Fruit fly (Drosophila melanogaster) whole organism, larva: ENCODE results near the gene CG15543.

Experiments used
- noc ChIP-seq: fragments of 200-800 bp; sonication (Bioruptor generic); optimal IDR thresholded peaks from 3 replicates; lab custom pipeline; 2019; ENCODE audit warnings: missing biosample characterization, mild to moderate bottlenecking, missing genetic modification characterization, moderate library complexity

The CG15543 gene

DNA sequence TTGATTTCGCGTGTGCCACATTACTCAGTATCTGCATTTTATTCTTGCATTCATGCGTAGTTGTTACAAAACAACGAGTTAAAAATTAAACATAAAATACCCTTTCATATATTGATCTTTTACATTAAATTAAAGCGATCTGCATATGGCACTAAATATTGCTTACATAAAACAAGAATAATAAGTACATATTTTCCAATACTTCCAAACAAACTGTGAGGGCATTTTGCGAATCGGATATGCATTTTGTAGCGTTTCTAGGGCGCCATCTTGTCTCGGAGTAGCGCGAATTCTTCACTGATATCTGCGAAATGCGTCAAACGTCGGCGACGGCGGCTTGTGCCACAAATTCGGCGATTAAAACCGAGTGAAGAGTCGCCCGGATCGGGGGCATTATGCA, 1.3 kb upstream of the CG15543 start:
- no peak for TF ChIP-seq noc

DNA sequence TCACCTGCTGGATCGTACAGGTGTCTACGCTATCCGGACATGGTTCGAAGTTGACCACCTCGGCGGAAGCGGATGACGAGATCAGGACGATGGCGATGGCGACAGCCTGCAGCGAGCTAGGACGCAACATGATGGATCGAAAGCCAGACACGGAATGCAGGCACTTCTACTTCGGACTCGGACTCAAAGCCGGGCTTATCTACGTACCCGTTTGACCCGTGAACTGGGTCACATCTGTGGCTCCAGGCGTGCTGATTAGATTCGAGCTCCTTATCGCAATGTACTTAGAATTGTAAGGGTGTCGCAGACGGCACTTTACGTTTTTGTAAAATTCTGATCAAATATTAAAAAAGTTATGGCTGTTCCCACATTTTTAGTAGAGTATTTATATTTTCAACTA, 2.4 kb downstream of the CG15543 start, which contains the start of gene Npc2g:
Gene Npc2g, minus strand, starts transcription at position 160 of the 400 bp plus-strand sequence.
- peak; percentile 46 for TF ChIP-seq noc

DNA sequence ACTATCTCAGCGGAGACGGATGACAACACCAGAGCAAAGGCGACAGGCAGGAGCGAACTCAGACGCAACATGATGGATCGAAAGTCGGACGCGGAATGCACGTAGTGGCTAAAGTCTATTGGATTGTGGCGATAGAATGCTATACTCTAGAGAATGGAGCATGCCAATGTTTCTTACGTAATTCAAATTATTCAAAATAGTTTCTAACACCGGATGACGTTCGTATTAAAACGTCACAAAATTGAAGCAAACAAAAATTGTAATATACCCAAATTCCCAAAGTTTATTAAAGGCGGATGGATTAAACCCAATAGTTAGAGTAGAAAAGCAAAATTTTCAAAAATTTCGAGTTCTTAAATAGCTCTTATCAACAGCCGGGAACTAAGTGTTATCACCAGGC, 3.5 kb downstream of the CG15543 start, which contains the start of gene Npc2h:
Gene Npc2h, minus strand, starts transcription at position 101 of the 400 bp plus-strand sequence.
- no peak for TF ChIP-seq noc

DNA sequence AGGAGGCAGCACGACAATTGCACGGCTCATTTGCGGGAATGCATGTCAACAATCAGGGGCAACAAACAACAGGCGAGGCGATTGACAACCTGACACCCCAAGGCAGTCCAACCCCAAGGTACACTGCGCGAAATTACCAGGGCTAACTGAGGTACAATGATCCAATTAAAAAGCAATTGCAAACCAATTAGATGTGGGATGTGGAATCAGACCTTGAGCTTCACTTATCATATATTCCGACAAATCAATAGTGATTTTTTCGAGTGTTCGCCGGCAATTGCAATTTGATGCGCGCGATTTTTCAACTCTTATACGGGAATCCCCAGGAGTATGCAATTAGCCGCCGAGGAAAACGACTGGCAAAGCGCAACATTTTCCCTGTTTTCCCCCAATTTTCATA, 4.4 kb downstream of the CG15543 start:
- no peak for TF ChIP-seq noc

dm6 chr3R:30750898-30751297, 8.2 kb downstream of the CG15543 start:
- no peak for TF ChIP-seq noc

DNA sequence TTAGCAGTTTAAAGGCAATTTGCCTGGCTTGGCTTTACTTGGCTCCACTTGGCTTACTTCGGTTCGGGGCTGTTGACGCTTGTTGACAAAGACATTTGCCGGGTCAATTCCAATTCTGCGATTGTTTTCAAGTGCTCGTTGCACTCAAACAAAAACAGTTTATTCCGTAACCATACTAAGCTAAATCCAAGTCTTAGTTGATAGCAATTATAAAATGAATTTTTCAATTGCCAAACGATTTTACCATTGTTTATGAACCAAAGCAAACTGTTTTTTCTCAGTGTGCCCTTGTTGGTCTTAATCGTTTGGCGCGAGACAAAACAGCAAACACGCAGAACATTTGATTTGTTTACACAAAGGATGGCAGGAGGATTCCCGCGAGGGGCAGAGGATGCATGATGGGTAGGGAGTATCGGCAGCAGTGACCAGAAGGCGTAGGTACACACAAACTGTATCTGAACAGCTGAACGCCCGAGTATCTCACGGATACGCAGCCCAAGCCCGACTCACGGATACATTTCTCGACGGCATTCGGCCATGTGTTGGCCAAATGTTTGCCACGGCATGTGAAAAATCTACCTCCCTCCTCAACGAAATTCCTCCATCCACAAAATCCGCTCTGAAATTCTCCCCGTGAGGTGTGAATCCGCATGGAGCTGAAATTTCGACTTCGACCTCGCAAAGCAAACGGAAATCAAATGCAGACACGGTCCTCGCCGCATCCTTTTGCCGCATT, 12.0 kb downstream of the CG15543 start:
- no peak for TF ChIP-seq noc

dm6 chr3R:30756191-30756590, 13.5 kb downstream of the CG15543 start:
- TF ChIP-seq noc: no peak

dm6 chr3R:30758725-30759714, 16.3 kb downstream of the CG15543 start:
- TF ChIP-seq noc: no peak

- no peak for TF ChIP-seq noc
Observed at dm6 chr3R:30761140-30761539, 18.5 kb downstream of the CG15543 start.

- TF ChIP-seq noc: no peak
Observed at dm6 chr3R:30762230-30762629, 19.6 kb downstream of the CG15543 start.

dm6 chr3R:30764121-30764520, 21.4 kb downstream of the CG15543 start:
- no peak for TF ChIP-seq noc

DNA sequence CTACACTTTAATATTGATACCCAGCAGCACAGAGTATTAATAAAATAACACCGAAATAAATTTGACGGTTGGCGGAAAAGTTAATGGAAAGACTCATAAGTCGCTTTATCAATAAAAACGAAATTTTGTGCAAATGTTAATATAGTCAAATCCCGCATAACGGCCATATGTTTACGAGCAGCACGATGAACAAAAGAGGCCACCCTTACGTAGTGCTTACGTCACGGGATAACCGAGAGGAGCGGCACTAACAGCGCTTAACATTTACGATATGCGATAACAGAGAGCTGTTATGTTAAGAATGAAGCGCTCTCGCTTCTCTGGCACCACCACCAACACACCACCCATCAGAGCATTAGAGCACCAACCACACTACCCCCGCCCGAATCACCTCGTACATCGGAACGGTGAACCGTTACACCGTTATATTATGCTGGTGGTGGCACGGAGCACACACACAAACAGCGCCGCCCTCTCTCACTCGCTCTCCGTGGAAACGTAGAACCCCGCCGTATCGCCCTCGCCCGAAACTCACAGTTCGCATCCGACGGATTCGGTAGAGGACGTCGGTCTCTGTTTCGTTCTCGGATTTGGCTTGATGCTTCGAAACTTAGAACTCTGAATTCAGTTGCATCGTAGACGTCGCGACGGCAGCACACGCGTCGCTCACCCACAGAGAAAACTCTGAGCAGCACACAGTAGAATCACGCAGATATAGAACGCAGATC, 22.8 kb downstream of the CG15543 start, which contains the start of gene zfh1:
Gene zfh1, plus strand, starts transcription at position 621 of the 728 bp plus-strand sequence.
- no peak for TF ChIP-seq noc

DNA sequence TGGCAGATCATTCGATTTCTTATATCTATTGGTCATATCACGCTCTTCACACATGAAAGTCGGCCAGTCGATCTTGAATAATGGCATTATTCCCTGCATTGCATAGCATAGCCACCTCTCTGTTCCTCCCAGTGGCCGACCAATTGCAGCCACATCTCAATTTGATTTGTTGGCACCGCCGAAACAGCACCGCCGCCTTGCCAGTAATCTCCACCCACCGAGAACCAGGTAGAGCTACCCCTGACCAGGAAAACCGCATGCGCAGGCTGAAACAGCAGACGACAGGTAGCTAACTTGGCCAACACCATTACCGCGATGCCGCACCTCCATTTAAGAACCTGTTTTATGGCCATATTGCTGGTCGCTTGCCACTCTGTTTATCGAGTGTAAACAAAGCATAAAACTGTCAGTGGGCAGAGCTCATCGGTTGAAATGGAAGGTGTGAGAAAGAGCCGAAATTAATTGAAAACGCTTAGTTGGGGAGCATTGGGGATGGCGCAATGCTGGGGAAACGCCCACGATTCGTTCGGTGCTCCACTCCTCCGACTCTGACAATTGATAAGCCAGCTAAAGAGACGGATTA, 24.3 kb downstream of the CG15543 start:
- no peak for TF ChIP-seq noc

DNA sequence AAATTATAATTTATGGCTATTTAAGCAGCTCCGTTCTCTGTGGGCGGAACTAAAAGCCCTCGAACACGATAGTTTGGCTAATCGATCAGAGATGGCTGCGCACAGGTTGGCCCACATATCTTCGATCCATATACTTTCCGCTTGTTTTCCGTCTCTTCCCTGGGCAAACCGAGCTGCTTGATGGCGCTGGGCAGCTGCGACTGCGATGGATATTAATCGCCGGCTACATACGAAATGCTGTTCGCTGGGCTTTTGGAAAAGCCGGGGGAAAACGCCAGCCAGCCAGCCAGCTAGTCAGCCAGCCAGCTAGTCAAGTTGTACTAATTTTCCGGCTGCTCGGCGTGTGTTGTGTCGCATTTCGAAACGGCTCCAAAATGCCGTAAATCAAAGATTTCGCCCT, 24.9 kb downstream of the CG15543 start:
- no peak for TF ChIP-seq noc

DNA sequence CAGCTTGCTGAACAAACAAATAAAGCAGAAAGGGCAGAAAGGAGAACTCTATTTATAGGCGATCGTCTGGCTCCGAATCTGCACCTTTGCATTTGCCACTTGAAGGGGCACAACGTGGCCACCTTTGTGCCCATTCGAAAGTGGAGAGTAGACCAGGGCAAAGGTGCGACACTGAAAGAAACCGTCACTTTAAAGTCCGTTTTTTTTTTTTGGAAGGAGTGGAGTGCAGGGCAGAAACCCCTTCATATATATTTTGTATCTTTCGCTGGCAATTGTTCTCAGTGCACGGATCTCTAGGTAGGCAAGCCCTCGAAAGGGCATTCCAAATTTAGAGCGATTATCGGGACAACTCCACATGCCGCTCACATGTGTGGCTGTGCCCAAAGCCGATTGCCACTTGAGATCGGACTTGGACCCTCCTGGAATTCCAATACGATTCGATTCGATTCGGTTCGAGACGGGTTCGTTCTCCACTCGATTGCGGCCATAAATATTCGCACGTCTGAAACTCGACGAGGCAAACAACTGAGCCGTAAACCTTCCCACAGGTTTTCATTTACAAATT, 27.5 kb downstream of the CG15543 start:
- TF ChIP-seq noc: no peak

- no peak for TF ChIP-seq noc
Observed at dm6 chr3R:30770709-30771108, 28.0 kb downstream of the CG15543 start.
